Worm (Caenorhabditis elegans) whole organism, early embryonic: ENCODE results near the gene Y51A2D.1.

ENCODE experiments used
- B0310.2 ChIP-seq: sonication (generic microtip); optimal IDR thresholded peaks from 2 replicates; lab custom pipeline; 2016; ENCODE audit warnings: mild to moderate bottlenecking, missing genetic modification characterization, missing compliant biosample characterization
- ama-1 ChIP-seq: fragments of 150-350 bp; optimal IDR thresholded peaks from 2 replicates; lab custom pipeline; 2014
- pes-1 ChIP-seq: fragments of 200-800 bp; sonication (Bioruptor generic); IDR thresholded peaks from 2 replicates; pipeline ENCODE4 v1.3.6; 2022; ENCODE audit warnings: missing genetic modification reagents, missing genetic modification characterization, missing compliant biosample characterization
- tbx-37 ChIP-seq: fragments of 200-800 bp; sonication (Bioruptor generic); conservative IDR thresholded peaks from 2 replicates; pipeline ENCODE4 v1.3.6; 2022; ENCODE audit warnings: missing genetic modification reagents, missing genetic modification characterization, missing compliant biosample characterization

- TF ChIP-seq tbx-37 (GFP tag; lab: Robert Waterston, UW) (no peak), ama-1 (lab: Kevin White, UChicago) (no peak), B0310.2 (no peak), pes-1 (no peak)
Observed at ce11 chrV:18506772-18507171, 1.9 kb upstream of the Y51A2D.1 start.
